Fruit fly (Drosophila melanogaster) whole organism, embryonic: ENCODE data around the gene CG46439.

Source experiments
- B-H2 ChIP-seq: fragments of 200-800 bp; sonication (Bioruptor generic); optimal IDR thresholded peaks from 2 replicates; lab custom pipeline; 2018; ENCODE audit warnings: missing biosample characterization, mild to moderate bottlenecking, missing genetic modification characterization
- Bgb ChIP-seq: fragments of 200-800 bp; sonication (Bioruptor generic); IDR thresholded peaks from 2 replicates; pipeline ENCODE4 v1.3.6; 2022; ENCODE audit warnings: missing biosample characterization, missing genetic modification characterization; ENCODE audit not compliant: partially characterized antibody
- CG11456 ChIP-seq: fragments of 200-800 bp; sonication (Bioruptor generic); IDR thresholded peaks from 3 replicates; pipeline ENCODE4 v1.3.6; 2022; ENCODE audit warnings: missing biosample characterization, missing genetic modification characterization
- CG11560 ChIP-seq: fragments of 200-800 bp; sonication (Bioruptor generic); IDR thresholded peaks from 3 replicates; pipeline ENCODE4 v1.3.6; 2022; ENCODE audit warnings: missing biosample characterization, missing genetic modification characterization
- CG13287 ChIP-seq: fragments of 200-800 bp; sonication (Bioruptor generic); IDR thresholded peaks from 2 replicates; pipeline ENCODE4 v1.3.6; 2022; ENCODE audit warnings: missing biosample characterization, missing genetic modification characterization; ENCODE audit not compliant: partially characterized antibody
- CG13296 ChIP-seq: fragments of 200-800 bp; sonication (Bioruptor generic); optimal IDR thresholded peaks from 3 replicates; lab custom pipeline; 2018; ENCODE audit warnings: missing biosample characterization, mild to moderate bottlenecking, missing genetic modification characterization
- CG14014 ChIP-seq: fragments of 200-800 bp; sonication (Bioruptor generic); IDR thresholded peaks from 2 replicates; pipeline ENCODE4 v1.3.6; 2022; ENCODE audit warnings: missing biosample characterization, missing genetic modification characterization
- CG14965 ChIP-seq: fragments of 200-800 bp; sonication (Bioruptor generic); optimal IDR thresholded peaks from 2 replicates; lab custom pipeline; 2016; ENCODE audit warnings: missing biosample characterization, missing genetic modification characterization, borderline replicate concordance
- CG15269 ChIP-seq: fragments of 200-800 bp; sonication (Bioruptor generic); optimal IDR thresholded peaks from 2 replicates; lab custom pipeline; 2018; ENCODE audit warnings: missing biosample characterization, mild to moderate bottlenecking, missing genetic modification characterization, moderate library complexity
- CG15601 ChIP-seq: fragments of 200-800 bp; sonication (Bioruptor generic); optimal IDR thresholded peaks from 3 replicates; lab custom pipeline; 2019; ENCODE audit warnings: missing biosample characterization, mild to moderate bottlenecking, missing genetic modification characterization, moderate library complexity
- CG2120 ChIP-seq: fragments of 200-800 bp; sonication (Bioruptor generic); optimal IDR thresholded peaks from 3 replicates; lab custom pipeline; 2016; ENCODE audit warnings: missing biosample characterization, missing genetic modification characterization
- CG2129 ChIP-seq: fragments of 200-800 bp; sonication (Bioruptor generic); IDR thresholded peaks from 2 replicates; pipeline ENCODE4 v1.3.6; 2022; ENCODE audit warnings: missing biosample characterization, missing genetic modification characterization; ENCODE audit not compliant: partially characterized antibody
- CG33213 ChIP-seq: fragments of 200-800 bp; sonication (Bioruptor generic); optimal IDR thresholded peaks from 3 replicates; lab custom pipeline; 2016; ENCODE audit warnings: missing biosample characterization, missing genetic modification characterization
- CG34422 ChIP-seq: fragments of 200-800 bp; sonication (Bioruptor generic); IDR thresholded peaks from 3 replicates; pipeline ENCODE4 v1.3.6; 2022; ENCODE audit warnings: missing biosample characterization, missing genetic modification characterization
- CG6765 ChIP-seq: fragments of 200-800 bp; sonication (Bioruptor generic); optimal IDR thresholded peaks from 3 replicates; lab custom pipeline; 2017; ENCODE audit warnings: missing biosample characterization, mild to moderate bottlenecking, missing genetic modification characterization
- CG8765 ChIP-seq: fragments of 200-800 bp; sonication (Bioruptor generic); IDR thresholded peaks from 2 replicates; pipeline ENCODE4 v1.3.6; 2022; ENCODE audit warnings: missing biosample characterization, missing genetic modification characterization
- CG8944 ChIP-seq: fragments of 200-800 bp; sonication (Bioruptor generic); optimal IDR thresholded peaks from 3 replicates; lab custom pipeline; 2016; ENCODE audit warnings: missing biosample characterization, missing genetic modification characterization
- CG9215 ChIP-seq: fragments of 200-800 bp; sonication (Bioruptor generic); IDR thresholded peaks from 2 replicates; pipeline ENCODE4 v1.3.6; 2022; ENCODE audit warnings: missing biosample characterization, missing genetic modification characterization
- D19B ChIP-seq: fragments of 200-800 bp; sonication (Bioruptor generic); optimal IDR thresholded peaks from 2 replicates; lab custom pipeline; 2017; ENCODE audit warnings: missing biosample characterization, mild to moderate bottlenecking, missing genetic modification characterization
- E2f1 ChIP-seq: fragments of 200-800 bp; sonication (Bioruptor generic); IDR thresholded peaks from 2 replicates; pipeline ENCODE4 v1.3.6; 2022; ENCODE audit warnings: missing biosample characterization, missing genetic modification characterization
- Fer3 ChIP-seq: fragments of 200-800 bp; sonication (Bioruptor generic); optimal IDR thresholded peaks from 2 replicates; lab custom pipeline; 2018; ENCODE audit warnings: missing biosample characterization, mild to moderate bottlenecking, missing genetic modification characterization, moderate library complexity
- Gsc ChIP-seq: fragments of 200-800 bp; sonication (Bioruptor generic); IDR thresholded peaks from 2 replicates; pipeline ENCODE4 v1.3.6; 2022; ENCODE audit warnings: missing biosample characterization, missing genetic modification characterization
- Hand ChIP-seq: fragments of 200-800 bp; sonication (Bioruptor generic); optimal IDR thresholded peaks from 2 replicates; lab custom pipeline; 2017; ENCODE audit warnings: mild to moderate bottlenecking, missing biosample characterization, missing genetic modification reagents, missing genetic modification characterization
- HmgZ ChIP-seq: fragments of 200-800 bp; sonication (Bioruptor generic); optimal IDR thresholded peaks from 2 replicates; lab custom pipeline; 2018; ENCODE audit warnings: missing biosample characterization, mild to moderate bottlenecking, missing genetic modification characterization
- Mes4 ChIP-seq: fragments of 200-800 bp; sonication (Bioruptor generic); optimal IDR thresholded peaks from 2 replicates; lab custom pipeline; 2016; ENCODE audit warnings: missing biosample characterization, missing genetic modification characterization
- Myb ChIP-seq: fragments of 200-800 bp; sonication (Bioruptor generic); optimal IDR thresholded peaks from 2 replicates; lab custom pipeline; 2016; ENCODE audit warnings: missing biosample characterization, missing genetic modification characterization
- Stat92E ChIP-seq, 3 experiments: fragments of >200 bp in 2 of 3; fragments of 200-800 bp in 1 of 3; sonication (Bioruptor generic) in 1 of 3; optimal IDR thresholded peaks; 2 replicates each; lab custom pipeline; 2017 to 2019; ENCODE audit warnings: missing biosample characterization in 3 of 3, missing genetic modification characterization in 3 of 3, mild to moderate bottlenecking in 1 of 3, moderate library complexity in 1 of 3
- Taf1 ChIP-seq: fragments of 200-800 bp; sonication (Bioruptor generic); IDR thresholded peaks from 2 replicates; pipeline ENCODE4 v1.3.6; 2022; ENCODE audit warnings: missing biosample characterization, missing genetic modification characterization
- abd-A ChIP-seq: fragments of 200-800 bp; sonication (Bioruptor generic); optimal IDR thresholded peaks from 3 replicates; lab custom pipeline; 2019; ENCODE audit warnings: missing biosample characterization, mild to moderate bottlenecking, missing genetic modification characterization, moderate library complexity
- croc ChIP-seq: fragments of 200-800 bp; sonication (Bioruptor generic); conservative IDR thresholded peaks from 3 replicates; pipeline ENCODE4 v1.3.6; 2022; ENCODE audit warnings: missing biosample characterization, missing genetic modification characterization
- dan ChIP-seq: fragments of 200-800 bp; sonication (Bioruptor generic); IDR thresholded peaks from 2 replicates; pipeline ENCODE4 v1.3.6; 2022; ENCODE audit warnings: missing biosample characterization, missing genetic modification characterization
- en ChIP-seq: fragments of 200-800 bp; sonication (Bioruptor generic); optimal IDR thresholded peaks from 2 replicates; lab custom pipeline; 2016; ENCODE audit warnings: missing biosample characterization, missing genetic modification characterization
- eve ChIP-seq, 2 experiments: fragments of >200 bp; optimal IDR thresholded peaks; 2 replicates each; lab custom pipeline; 2017; ENCODE audit warnings: missing biosample characterization in 2 of 2, missing genetic modification characterization in 2 of 2
- ewg ChIP-seq: fragments of 200-800 bp; sonication (Bioruptor generic); optimal IDR thresholded peaks from 3 replicates; lab custom pipeline; 2017; ENCODE audit warnings: mild to moderate bottlenecking, missing biosample characterization, missing genetic modification reagents, missing genetic modification characterization
- exex ChIP-seq: fragments of 200-800 bp; sonication (Bioruptor generic); optimal IDR thresholded peaks from 4 replicates; lab custom pipeline; 2018; ENCODE audit warnings: missing biosample characterization, mild to moderate bottlenecking, missing genetic modification characterization, moderate library complexity
- eyg ChIP-seq: fragments of 200-800 bp; sonication (Bioruptor generic); optimal IDR thresholded peaks from 3 replicates; lab custom pipeline; 2016; ENCODE audit warnings: missing biosample characterization, missing genetic modification characterization
- gem ChIP-seq: fragments of 200-800 bp; sonication (Bioruptor generic); optimal IDR thresholded peaks from 2 replicates; lab custom pipeline; 2019; ENCODE audit warnings: missing biosample characterization, mild to moderate bottlenecking, missing genetic modification characterization, moderate library complexity
- gro ChIP-seq: fragments of 200-800 bp; sonication (Bioruptor generic); optimal IDR thresholded peaks from 2 replicates; lab custom pipeline; 2016; ENCODE audit warnings: missing biosample characterization, missing genetic modification characterization
- hb ChIP-seq: fragments of 200-800 bp; sonication (Bioruptor generic); IDR thresholded peaks from 3 replicates; pipeline ENCODE4 v1.3.6; 2022; ENCODE audit warnings: missing biosample characterization, missing genetic modification characterization; ENCODE audit not compliant: partially characterized antibody
- jumu ChIP-seq: fragments of 200-800 bp; sonication (Bioruptor generic); optimal IDR thresholded peaks from 3 replicates; lab custom pipeline; 2016; ENCODE audit warnings: missing biosample characterization, missing genetic modification characterization
- kni ChIP-seq: fragments of 200-800 bp; sonication (Bioruptor generic); optimal IDR thresholded peaks from 3 replicates; lab custom pipeline; 2017; ENCODE audit warnings: mild to moderate bottlenecking, missing biosample characterization, missing genetic modification reagents, missing genetic modification characterization
- nmo ChIP-seq: fragments of 200-800 bp; sonication (Bioruptor generic); optimal IDR thresholded peaks from 2 replicates; lab custom pipeline; 2018; ENCODE audit warnings: missing biosample characterization, mild to moderate bottlenecking, missing genetic modification characterization, moderate library complexity
- p53 ChIP-seq: fragments of 200-800 bp; sonication (Bioruptor generic); optimal IDR thresholded peaks from 2 replicates; lab custom pipeline; 2016; ENCODE audit warnings: missing biosample characterization, missing genetic modification characterization
- prd ChIP-seq, 3 experiments: fragments of >200 bp in 2 of 3; fragments of 200-800 bp in 1 of 3; sonication (Bioruptor generic) in 1 of 3; optimal IDR thresholded peaks in 2 of 3; IDR thresholded peaks in 1 of 3; 2 replicates in 2 of 3; 3 replicates in 1 of 3; pipeline versions ENCODE4 v1.3.6 to Lab custom; 2017 to 2022; ENCODE audit warnings: missing biosample characterization in 1 of 3, missing genetic modification characterization in 1 of 3
- rib ChIP-seq: fragments of 200-800 bp; sonication (Bioruptor generic); IDR thresholded peaks from 2 replicates; pipeline ENCODE4 v1.3.6; 2022; ENCODE audit warnings: missing biosample characterization, missing genetic modification characterization
- sob ChIP-seq: fragments of 200-800 bp; sonication (Bioruptor generic); IDR thresholded peaks from 2 replicates; pipeline ENCODE4 v1.3.6; 2022; ENCODE audit warnings: missing biosample characterization, missing genetic modification characterization
- tx ChIP-seq: fragments of 200-800 bp; sonication (Bioruptor generic); optimal IDR thresholded peaks from 2 replicates; lab custom pipeline; 2016; ENCODE audit warnings: missing biosample characterization, missing genetic modification characterization
- wor ChIP-seq: fragments of 200-800 bp; sonication (Bioruptor generic); IDR thresholded peaks from 2 replicates; pipeline ENCODE4 v1.3.6; 2022; ENCODE audit warnings: missing biosample characterization, missing genetic modification characterization

Gene CG46439

DNA sequence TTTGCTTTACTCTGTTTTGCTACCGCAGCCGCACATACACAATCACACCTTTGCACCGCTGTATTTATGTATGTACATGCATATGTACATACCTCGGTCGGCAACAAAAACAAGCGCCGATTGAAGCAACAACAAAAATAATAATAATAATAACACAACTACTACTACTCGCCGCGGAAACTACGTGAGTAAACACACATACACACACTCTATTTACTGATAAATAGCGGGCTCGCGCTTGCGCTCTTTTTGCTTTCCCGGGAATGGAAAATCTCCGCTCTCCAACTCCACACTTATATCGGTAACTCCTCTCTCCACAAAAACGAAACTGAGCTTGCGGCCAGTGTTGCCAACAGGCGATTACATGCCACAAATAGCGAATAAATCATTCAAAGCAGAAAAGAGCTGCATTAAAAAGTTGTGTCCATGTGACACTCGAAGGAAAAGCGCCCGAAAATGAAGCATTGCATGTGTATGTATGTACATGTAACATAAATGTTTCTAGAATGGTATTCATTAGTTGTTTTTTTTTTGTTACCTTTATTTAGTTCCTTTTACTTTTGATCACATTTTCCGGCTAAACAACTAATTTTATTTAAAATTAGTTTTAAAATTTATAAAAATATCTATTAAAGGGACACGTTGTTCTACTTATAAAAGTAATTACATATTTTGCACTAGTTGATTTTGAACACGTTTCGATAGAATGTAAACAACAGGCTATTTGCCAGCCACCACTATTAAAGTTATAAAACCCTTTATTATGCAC lies 22.8 kb upstream of the CG46439 start (continued):
- TF ChIP-seq CG2129 (no peak), CG33213 (GFP tag; lab: Kevin White, UChicago) (peak; percentile 70), CG14014 (GFP tag; lab: Robert Waterston, UW) (peak; percentile 74; the same call in 1 of the 2 replicates), CG6765 (peak; percentile 79), hb (GFP tag; lab: Robert Waterston, UW) (no peak), HmgZ (peak; percentile 94), B-H2 (peak; percentile 92), Bgb (GFP tag; lab: Robert Waterston, UW) (no peak), CG15601 (tag; lab: Kevin White, UChicago) (peak; percentile 91), nmo (GFP tag; lab: Kevin White, UChicago) (peak; percentile 16), Stat92E (GFP tag; optimal IDR thresholded peaks at IDR 0.05; lab: Kevin White, UChicago) (peak in 1 of 3 experiments; percentile 15), kni (peak; percentile 99), eyg (GFP tag; lab: Kevin White, UChicago) (peak; percentile 33), CG2120 (GFP tag; lab: Kevin White, UChicago) (peak; percentile 56), Hand (GFP tag; lab: Kevin White, UChicago) (peak; percentile 58), dan (no peak), prd (optimal IDR thresholded peaks at IDR 0.05; lab: Kevin White, UChicago) (no peak), prd (GFP tag; IDR thresholded peaks at IDR 0.05; lab: Robert Waterston, UW) (peak; percentile 47; the same call in 2 of the 3 replicates), exex (tag; lab: Kevin White, UChicago) (peak; percentile 68), Fer3 (tag; lab: Kevin White, UChicago) (peak; percentile 71), CG8765 (GFP tag; lab: Robert Waterston, UW) (no peak), CG11560 (tag; lab: Robert Waterston, UW) (no peak), CG13287 (GFP tag; lab: Robert Waterston, UW) (peak; percentile 53; the same call in 1 of the 2 replicates), Gsc (GFP tag; lab: Robert Waterston, UW) (no peak), CG11456 (GFP tag; lab: Robert Waterston, UW) (peak; percentile 81; the same call in 2 of the 3 replicates), eve (GFP tag; optimal IDR thresholded peaks at IDR 0.05; lab: Kevin White, UChicago) (no peak), en (GFP tag; lab: Kevin White, UChicago) (peak; percentile 47), gem (tag; lab: Kevin White, UChicago) (peak; percentile 63), p53 (GFP tag; lab: Kevin White, UChicago) (peak; percentile 64), CG14965 (GFP tag; lab: Kevin White, UChicago) (no peak), gro (GFP tag; lab: Kevin White, UChicago) (peak; percentile 72), tx (GFP tag; lab: Kevin White, UChicago) (peak; percentile 47), CG13296 (peak; percentile 83), CG15269 (peak; percentile 62), Mes4 (GFP tag; lab: Kevin White, UChicago) (peak; percentile 76), croc (GFP tag; lab: Robert Waterston, UW) (no peak), abd-A (tag; lab: Kevin White, UChicago) (peak; percentile 98), rib (GFP tag; lab: Robert Waterston, UW) (peak; percentile 89), Taf1 (no peak), ewg (peak; percentile 90), CG8944 (GFP tag; lab: Kevin White, UChicago) (peak; percentile 37), wor (GFP tag; lab: Robert Waterston, UW) (no peak), CG34422 (GFP tag; lab: Robert Waterston, UW) (peak; percentile 80; the same call in 1 of the 3 replicates), Myb (peak; percentile 37), sob (GFP tag; lab: Robert Waterston, UW) (peak; percentile 74), E2f1 (GFP tag; lab: Robert Waterston, UW) (no peak; the same call in 1 of the 2 replicates), D19B (peak; percentile 22), CG9215 (GFP tag; lab: Robert Waterston, UW) (peak; percentile 60), jumu (peak; percentile 39)
